Worm (Caenorhabditis elegans): ENCODE data around the gene F10G7.12.

The F10G7.12 gene

ce11 chrII:4674188-4674587, 15.4 kb upstream of the F10G7.12 start:
- TF ChIP-seq elt-2 (tag; optimal IDR thresholded peaks at IDR 0.05), result peak; percentile 64
- no peak for TF ChIP-seq ahr-1 (tag; optimal IDR thresholded peaks at IDR 0.05)

ce11 chrII:4675481-4675880, 14.1 kb upstream of the F10G7.12 start, which contains the start of gene T05A7.3:
Gene T05A7.3, plus strand, starts transcription at chrII:4675781.
- no peak for TF ChIP-seq ceh-34 (tag; optimal IDR thresholded peaks at IDR 0.05)
- no peak for TF ChIP-seq tbx-2 (tag; optimal IDR thresholded peaks at IDR 0.05)
- TF ChIP-seq K02D7.2 (tag; optimal IDR thresholded peaks at IDR 0.05), result no peak
- TF ChIP-seq zip-5 (tag; optimal IDR thresholded peaks at IDR 0.05), result no peak
- no peak for TF ChIP-seq hlh-13 (GFP tag; optimal IDR thresholded peaks at IDR 0.05)
- no peak for TF ChIP-seq ceh-14 (tag; optimal IDR thresholded peaks at IDR 0.05)
- TF ChIP-seq T23F11.4 (GFP tag; optimal IDR thresholded peaks at IDR 0.05), result no peak
- TF ChIP-seq tbx-7 (tag; optimal IDR thresholded peaks at IDR 0.05), result no peak
- TF ChIP-seq unc-42 (tag; optimal IDR thresholded peaks at IDR 0.05), result no peak
- TF ChIP-seq pros-1 (tag; optimal IDR thresholded peaks at IDR 0.05), result no peak

- no peak for TF ChIP-seq sdc-2 (tag; optimal IDR thresholded peaks at IDR 0.05)
- TF ChIP-seq unc-55 (GFP tag; optimal IDR thresholded peaks at IDR 0.05), result peak; percentile 67
Observed at ce11 chrII:4676241-4676640, 13.3 kb upstream of the F10G7.12 start.

- TF ChIP-seq unc-42 (tag; optimal IDR thresholded peaks at IDR 0.05), result no peak
- no peak for TF ChIP-seq ttx-3 (tag; optimal IDR thresholded peaks at IDR 0.05)
- TF ChIP-seq nfya-1 (tag; optimal IDR thresholded peaks at IDR 0.05), result no peak
- no peak for TF ChIP-seq pros-1 (tag; optimal IDR thresholded peaks at IDR 0.05)
- no peak for TF ChIP-seq ceh-24 (tag; optimal IDR thresholded peaks at IDR 0.05)
- no peak for TF ChIP-seq fkh-6 (tag; optimal IDR thresholded peaks at IDR 0.05)
Observed at ce11 chrII:4677916-4678315, 11.7 kb upstream of the F10G7.12 start, which contains the start of gene T05A7.1. Gene T05A7.1, plus strand, starts transcription at chrII:4678216.

- no peak for TF ChIP-seq ceh-14 (tag; optimal IDR thresholded peaks at IDR 0.05)
- TF ChIP-seq elt-2 (tag; optimal IDR thresholded peaks at IDR 0.05), result no peak
- no peak for TF ChIP-seq C08G9.2 (tag; optimal IDR thresholded peaks at IDR 0.05)
- no peak for TF ChIP-seq mec-3 (tag; optimal IDR thresholded peaks at IDR 0.05; ENCODE audit: borderline replicate concordance)
- no peak for TF ChIP-seq ztf-16 (tag; optimal IDR thresholded peaks at IDR 0.05)
- TF ChIP-seq F13H6.1 (tag; optimal IDR thresholded peaks at IDR 0.05), result no peak
- TF ChIP-seq pros-1 (tag; optimal IDR thresholded peaks at IDR 0.05), result no peak
- TF ChIP-seq lim-6 (tag; optimal IDR thresholded peaks at IDR 0.05), result no peak
- TF ChIP-seq odd-2 (tag; optimal IDR thresholded peaks at IDR 0.05), result no peak
- no peak for TF ChIP-seq tbx-2 (tag; optimal IDR thresholded peaks at IDR 0.05)
- TF ChIP-seq ceh-30 (tag; optimal IDR thresholded peaks at IDR 0.05), result no peak
- no peak for TF ChIP-seq nfya-1 (tag; optimal IDR thresholded peaks at IDR 0.05)
Observed at ce11 chrII:4681391-4681790, 8.2 kb upstream of the F10G7.12 start, which contains the start of gene T05A7.7. Gene T05A7.7, minus strand, starts transcription at chrII:4681491.

ce11 chrII:4683693-4684092, 5.9 kb upstream of the F10G7.12 start, which contains the start of gene sre-40:
Gene sre-40, minus strand, starts transcription at chrII:4683793.
- TF ChIP-seq unc-42 (tag; optimal IDR thresholded peaks at IDR 0.05) (no peak), nfya-1 (tag; optimal IDR thresholded peaks at IDR 0.05) (no peak), ceh-2 (tag; optimal IDR thresholded peaks at IDR 0.05) (no peak), hlh-30 (tag; optimal IDR thresholded peaks at IDR 0.05; ENCODE audit: insufficient read depth) (no peak), fax-1 (tag; optimal IDR thresholded peaks at IDR 0.05) (no peak), ceh-6 (GFP tag; optimal IDR thresholded peaks at IDR 0.05) (no peak), odd-2 (tag; optimal IDR thresholded peaks at IDR 0.05) (no peak), hlh-8 (tag; optimal IDR thresholded peaks at IDR 0.05) (no peak), Y22D7AL.16 (tag; optimal IDR thresholded peaks at IDR 0.05) (no peak)
